Worm (Caenorhabditis elegans) whole organism, L4/young adult: ENCODE data around the gene F14F9.6.

Source experiments
- W03F9.2 ChIP-seq: fragments of 150-350 bp; optimal IDR thresholded peaks from 2 replicates; lab custom pipeline; 2014; ENCODE audit warnings: missing biosample characterization, missing genetic modification characterization
- dao-5 ChIP-seq: sonication (generic microtip); optimal IDR thresholded peaks from 2 replicates; lab custom pipeline; 2016; ENCODE audit warnings: missing genotype, missing genetic modification characterization, moderate library complexity, missing compliant biosample characterization
- him-1 ChIP-seq: sonication (generic microtip); optimal IDR thresholded peaks from 2 replicates; lab custom pipeline; 2016; ENCODE audit warnings: missing genotype, missing genetic modification reagents, missing genetic modification characterization, missing compliant biosample characterization

- TF ChIP-seq him-1 (tag; lab: Kevin White, UChicago) (no peak), dao-5 (no peak), W03F9.2 (no peak)
Measured at ce11 chrV:5146394-5146793, at the start of gene F14F9.6.
